Fruit fly (Drosophila melanogaster) S2 (cell line): ENCODE data around the gene tj.

Experiments
- CG8478 ChIP-seq: fragments of >200 bp; optimal IDR thresholded peaks from 2 replicates; lab custom pipeline; 2018
- CTCF ChIP-seq, 2 experiments: fragments of >200 bp; optimal IDR thresholded peaks; 2 replicates each; lab custom pipeline; 2018

DNA sequence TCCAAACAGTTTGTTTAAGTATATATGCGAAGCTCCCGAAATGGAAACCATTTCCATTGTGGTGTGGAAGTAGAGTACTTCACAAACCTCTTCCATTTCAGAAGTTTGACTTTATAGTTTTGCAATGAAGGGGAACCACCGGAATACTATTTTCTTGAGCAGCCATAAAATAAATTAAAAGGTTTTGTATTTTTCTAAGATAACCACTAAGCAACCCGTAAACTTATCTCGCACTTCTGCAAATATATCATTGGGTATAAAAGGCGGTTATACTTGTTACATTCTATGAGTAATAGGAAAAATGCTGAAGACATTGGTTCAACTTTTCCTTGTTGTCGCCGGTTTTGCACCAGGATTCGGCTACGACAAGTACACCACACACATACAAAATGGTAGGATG lies 46.0 kb upstream of the tj start, which contains the start of gene lectin-37Da:
- TF ChIP-seq CG8478 (lab: Kevin White, UChicago): no peak
- TF ChIP-seq CTCF (optimal IDR thresholded peaks at IDR 0.05; lab: Kevin White, UChicago): no peak
